Fruit fly (Drosophila melanogaster): ENCODE measurements around the gene CG11986.

CG11986 gene

DNA sequence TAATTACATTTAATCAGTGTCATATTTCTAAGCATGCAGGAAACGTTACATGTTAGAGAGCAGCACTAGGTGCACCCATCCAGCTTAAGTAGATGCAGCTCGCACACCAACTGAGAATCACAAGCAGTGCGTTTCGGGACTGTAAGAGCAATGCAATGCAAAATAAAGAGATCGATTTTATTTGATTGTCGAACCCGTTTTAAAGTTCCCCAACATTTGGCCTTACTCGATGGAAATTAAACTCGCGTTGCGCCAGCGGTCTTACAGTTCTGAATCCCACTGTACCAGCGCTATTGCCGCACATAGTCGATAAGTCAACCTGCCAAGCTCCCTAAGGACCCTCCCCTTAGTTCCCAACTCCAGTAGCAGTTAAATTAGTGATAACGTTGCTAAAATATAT is 47.5 kb downstream of the CG11986 start:
- TF ChIP-seq Sin3A (optimal IDR thresholded peaks at IDR 0.05), result no peak
- TF ChIP-seq Myc (optimal IDR thresholded peaks at IDR 0.05), result no peak
- no peak for TF ChIP-seq h (optimal IDR thresholded peaks at IDR 0.05)
- no peak for TF ChIP-seq psq (optimal IDR thresholded peaks at IDR 0.05)
- no peak for TF ChIP-seq insv (optimal IDR thresholded peaks at IDR 0.05)
- TF ChIP-seq ttk (optimal IDR thresholded peaks at IDR 0.05), result no peak

DNA sequence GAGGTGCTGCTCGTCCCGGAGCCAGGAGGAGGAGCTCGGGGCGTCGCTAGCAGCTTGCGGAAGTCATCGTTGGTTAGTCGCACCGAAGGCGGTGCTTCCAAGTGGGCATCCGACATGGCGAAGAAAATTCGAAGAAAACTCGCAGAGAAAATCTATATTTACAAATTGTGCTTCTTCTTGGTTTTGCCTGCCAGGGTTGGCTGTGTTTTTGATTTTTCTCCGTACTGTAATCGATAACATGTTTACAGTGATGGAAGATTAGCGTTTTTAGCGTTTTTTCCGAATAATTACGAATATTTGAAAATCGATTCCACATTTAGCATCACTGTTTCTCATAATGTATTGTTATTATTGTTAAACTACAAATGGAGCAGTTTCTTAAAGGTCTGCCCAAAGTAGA is 49.6 kb downstream of the CG11986 start, which contains the start of the genes beag and Ada:
Gene beag, minus strand, starts transcription at position 205 of the 400 bp plus-strand sequence.
Gene Ada, plus strand, starts transcription at position 310 of the 400 bp plus-strand sequence.
- TF ChIP-seq Myc (optimal IDR thresholded peaks at IDR 0.05), result no peak
- TF ChIP-seq ttk (optimal IDR thresholded peaks at IDR 0.05), result no peak
- TF ChIP-seq insv (optimal IDR thresholded peaks at IDR 0.05), result no peak
- TF ChIP-seq psq (optimal IDR thresholded peaks at IDR 0.05), result no peak
- no peak for TF ChIP-seq h (optimal IDR thresholded peaks at IDR 0.05)
- TF ChIP-seq Sin3A (optimal IDR thresholded peaks at IDR 0.05), result no peak
